Fruit fly (Drosophila melanogaster) whole organism, embryonic: ENCODE data around the gene CG45073.
A peak's percentile ranks its signal among the peaks of the same experiment; 100 is the strongest.

Experiments used
- B-H1 ChIP-seq: fragments of 200-800 bp; sonication (Bioruptor generic); IDR thresholded peaks from 3 replicates; pipeline ENCODE4 v1.3.6; 2022; ENCODE audit warnings: missing biosample characterization, missing genetic modification characterization
- BtbVII ChIP-seq: fragments of 200-800 bp; sonication (Bioruptor generic); optimal IDR thresholded peaks from 3 replicates; lab custom pipeline; 2017; ENCODE audit warnings: missing biosample characterization, mild to moderate bottlenecking, missing genetic modification characterization
- Bteb2 ChIP-seq: fragments of 200-800 bp; sonication (Bioruptor generic); optimal IDR thresholded peaks from 2 replicates; lab custom pipeline; 2016; ENCODE audit warnings: missing biosample characterization, missing genetic modification characterization
- CG10959 ChIP-seq: fragments of 200-800 bp; sonication (Bioruptor generic); IDR thresholded peaks from 2 replicates; pipeline ENCODE4 v1.3.6; 2022; ENCODE audit warnings: missing biosample characterization, missing genetic modification characterization
- CG11560 ChIP-seq: fragments of 200-800 bp; sonication (Bioruptor generic); IDR thresholded peaks from 3 replicates; pipeline ENCODE4 v1.3.6; 2022; ENCODE audit warnings: missing biosample characterization, missing genetic modification characterization
- CG12155 ChIP-seq: fragments of 200-800 bp; sonication (Bioruptor generic); optimal IDR thresholded peaks from 3 replicates; lab custom pipeline; 2016; ENCODE audit warnings: missing biosample characterization, missing genetic modification characterization
- CG12659 ChIP-seq: fragments of 200-800 bp; sonication (Bioruptor generic); optimal IDR thresholded peaks from 3 replicates; lab custom pipeline; 2017; ENCODE audit warnings: mild to moderate bottlenecking, missing biosample characterization, missing genetic modification reagents, missing genetic modification characterization
- CG13894 ChIP-seq: fragments of 200-800 bp; sonication (Bioruptor generic); optimal IDR thresholded peaks from 3 replicates; lab custom pipeline; 2018; ENCODE audit warnings: missing biosample characterization, mild to moderate bottlenecking, missing genetic modification characterization, moderate library complexity
- CG17359 ChIP-seq: fragments of 200-800 bp; sonication (Bioruptor generic); optimal IDR thresholded peaks from 3 replicates; lab custom pipeline; 2018; ENCODE audit warnings: missing biosample characterization, mild to moderate bottlenecking, missing genetic modification characterization, moderate library complexity
- CG18011 ChIP-seq: fragments of 200-800 bp; sonication (Bioruptor generic); optimal IDR thresholded peaks from 2 replicates; lab custom pipeline; 2017; ENCODE audit warnings: missing biosample characterization, missing genetic modification characterization, mild to moderate bottlenecking, moderate library complexity, missing genotype
- CG18619 ChIP-seq: fragments of 200-800 bp; sonication (Bioruptor generic); optimal IDR thresholded peaks from 3 replicates; lab custom pipeline; 2017; ENCODE audit warnings: missing biosample characterization, mild to moderate bottlenecking, missing genetic modification characterization
- CG2202 ChIP-seq: fragments of 200-800 bp; sonication (Bioruptor generic); optimal IDR thresholded peaks from 2 replicates; lab custom pipeline; 2018; ENCODE audit warnings: missing biosample characterization, mild to moderate bottlenecking, missing genetic modification characterization
- CG34422 ChIP-seq: fragments of 200-800 bp; sonication (Bioruptor generic); IDR thresholded peaks from 3 replicates; pipeline ENCODE4 v1.3.6; 2022; ENCODE audit warnings: missing biosample characterization, missing genetic modification characterization
- CG3726 ChIP-seq: fragments of 200-800 bp; sonication (Bioruptor generic); IDR thresholded peaks from 3 replicates; pipeline ENCODE4, ENCODE4 v1.3.6; 2022; ENCODE audit warnings: missing biosample characterization, missing genetic modification characterization
- CG6175 ChIP-seq: fragments of 200-800 bp; sonication (Bioruptor generic); IDR thresholded peaks from 3 replicates; pipeline ENCODE4 v1.3.6; 2022; ENCODE audit warnings: missing biosample characterization, missing genetic modification characterization
- CG6272 ChIP-seq: fragments of 200-800 bp; sonication (Bioruptor generic); IDR thresholded peaks from 2 replicates; pipeline ENCODE4 v1.3.6; 2022; ENCODE audit warnings: missing biosample characterization, missing genetic modification characterization
- CG9437 ChIP-seq: fragments of 200-800 bp; sonication (Bioruptor generic); optimal IDR thresholded peaks from 2 replicates; lab custom pipeline; 2018; ENCODE audit warnings: missing biosample characterization, mild to moderate bottlenecking, missing genetic modification characterization
- Camta ChIP-seq: fragments of 200-800 bp; sonication (Bioruptor generic); optimal IDR thresholded peaks from 2 replicates; lab custom pipeline; 2016; ENCODE audit warnings: missing biosample characterization, missing genetic modification characterization
- CoRest ChIP-seq: fragments of 200-800 bp; sonication (Bioruptor generic); optimal IDR thresholded peaks from 3 replicates; lab custom pipeline; 2018; ENCODE audit warnings: missing biosample characterization, mild to moderate bottlenecking, missing genetic modification characterization, moderate library complexity
- D19B ChIP-seq: fragments of 200-800 bp; sonication (Bioruptor generic); optimal IDR thresholded peaks from 2 replicates; lab custom pipeline; 2017; ENCODE audit warnings: missing biosample characterization, mild to moderate bottlenecking, missing genetic modification characterization
- Deaf1 ChIP-seq: fragments of 200-800 bp; optimal IDR thresholded peaks from 3 replicates; lab custom pipeline; 2019; ENCODE audit warnings: missing biosample characterization, mild to moderate bottlenecking, missing genetic modification characterization, moderate library complexity
- Dek ChIP-seq: fragments of 200-800 bp; sonication (Bioruptor generic); optimal IDR thresholded peaks from 3 replicates; lab custom pipeline; 2019; ENCODE audit warnings: missing biosample characterization, mild to moderate bottlenecking, missing genetic modification characterization, moderate library complexity
- ERR ChIP-seq: fragments of 200-800 bp; sonication (Bioruptor generic); optimal IDR thresholded peaks from 2 replicates; lab custom pipeline; 2016; ENCODE audit warnings: missing biosample characterization, missing genetic modification characterization
- Elba2 ChIP-seq: fragments of 200-800 bp; sonication (Bioruptor generic); optimal IDR thresholded peaks from 3 replicates; lab custom pipeline; 2016; ENCODE audit warnings: missing biosample characterization, missing genetic modification characterization
- HLH4C ChIP-seq: fragments of 200-800 bp; sonication (Bioruptor generic); IDR thresholded peaks from 3 replicates; pipeline ENCODE4 v1.3.6; 2022; ENCODE audit warnings: missing biosample characterization, missing genetic modification characterization; ENCODE audit not compliant: partially characterized antibody
- HLHmδ ChIP-seq: fragments of 200-800 bp; sonication (Bioruptor generic); optimal IDR thresholded peaks from 2 replicates; lab custom pipeline; 2018; ENCODE audit warnings: missing biosample characterization, mild to moderate bottlenecking, missing genetic modification characterization, moderate library complexity
- Kr ChIP-seq: fragments of 200-800 bp; sonication (Bioruptor generic); optimal IDR thresholded peaks from 2 replicates; lab custom pipeline; 2017; ENCODE audit warnings: missing biosample characterization, mild to moderate bottlenecking, missing genetic modification characterization
- Meics ChIP-seq: fragments of 200-800 bp; sonication (Bioruptor generic); optimal IDR thresholded peaks from 2 replicates; lab custom pipeline; 2017; ENCODE audit warnings: missing biosample characterization, mild to moderate bottlenecking, missing genetic modification characterization
- Mes4 ChIP-seq: fragments of 200-800 bp; sonication (Bioruptor generic); optimal IDR thresholded peaks from 2 replicates; lab custom pipeline; 2016; ENCODE audit warnings: missing biosample characterization, missing genetic modification characterization
- Rx ChIP-seq: fragments of 200-800 bp; sonication (Bioruptor generic); IDR thresholded peaks from 2 replicates; pipeline ENCODE4 v1.3.6; 2022; ENCODE audit warnings: missing biosample characterization, missing genetic modification characterization
- Sox100B ChIP-seq: fragments of 200-800 bp; sonication (Bioruptor generic); optimal IDR thresholded peaks from 3 replicates; lab custom pipeline; 2018; ENCODE audit warnings: missing biosample characterization, mild to moderate bottlenecking, missing genetic modification characterization
- bbx ChIP-seq: fragments of 200-800 bp; sonication (Bioruptor generic); IDR thresholded peaks from 2 replicates; pipeline ENCODE4 v1.3.6; 2022; ENCODE audit warnings: missing biosample characterization, missing genetic modification characterization; ENCODE audit not compliant: partially characterized antibody
- bcd ChIP-seq: fragments of 200-800 bp; sonication (Bioruptor generic); optimal IDR thresholded peaks from 2 replicates; lab custom pipeline; 2017; ENCODE audit warnings: missing biosample characterization, mild to moderate bottlenecking, missing genetic modification characterization
- chm ChIP-seq: fragments of 200-800 bp; sonication (Bioruptor generic); IDR thresholded peaks from 2 replicates; pipeline ENCODE4 v1.3.6; 2022; ENCODE audit warnings: missing biosample characterization, missing genetic modification characterization
- exex ChIP-seq: fragments of 200-800 bp; sonication (Bioruptor generic); optimal IDR thresholded peaks from 4 replicates; lab custom pipeline; 2018; ENCODE audit warnings: missing biosample characterization, mild to moderate bottlenecking, missing genetic modification characterization, moderate library complexity
- fd3F ChIP-seq: fragments of 200-800 bp; sonication (Bioruptor generic); optimal IDR thresholded peaks from 2 replicates; lab custom pipeline; 2018; ENCODE audit warnings: missing biosample characterization, mild to moderate bottlenecking, missing genetic modification characterization, moderate library complexity
- ftz-f1 ChIP-seq: fragments of 200-800 bp; sonication (Bioruptor generic); optimal IDR thresholded peaks from 2 replicates; lab custom pipeline; 2016; ENCODE audit warnings: missing biosample characterization, missing genetic modification characterization
- gcm2 ChIP-seq: fragments of 200-800 bp; sonication (Bioruptor generic); optimal IDR thresholded peaks from 2 replicates; lab custom pipeline; 2016; ENCODE audit warnings: missing biosample characterization, missing genetic modification characterization
- ham ChIP-seq: fragments of 200-800 bp; sonication (Bioruptor generic); IDR thresholded peaks from 2 replicates; pipeline ENCODE4 v1.3.6; 2022; ENCODE audit warnings: missing biosample characterization, missing genetic modification characterization
- hth ChIP-seq: fragments of >200 bp; optimal IDR thresholded peaks from 2 replicates; lab custom pipeline; 2017; ENCODE audit warnings: inconsistent platforms
- jumu ChIP-seq: fragments of 200-800 bp; sonication (Bioruptor generic); optimal IDR thresholded peaks from 3 replicates; lab custom pipeline; 2016; ENCODE audit warnings: missing biosample characterization, missing genetic modification characterization
- maf-S ChIP-seq: fragments of 200-800 bp; sonication (Bioruptor generic); optimal IDR thresholded peaks from 2 replicates; lab custom pipeline; 2016; ENCODE audit warnings: missing biosample characterization, missing genetic modification characterization
- pan ChIP-seq, 4 experiments: fragments of >200 bp in 3 of 4; fragments of 200-800 bp in 1 of 4; sonication (Bioruptor generic) in 1 of 4; optimal IDR thresholded peaks in 3 of 4; IDR thresholded peaks in 1 of 4; 2 replicates each; pipeline versions ENCODE4 v1.3.6 to Lab custom; 2017 to 2022; ENCODE audit warnings: missing biosample characterization in 2 of 4, missing genetic modification characterization in 2 of 4, mixed read lengths in 1 of 4
- peb ChIP-seq: fragments of 200-800 bp; sonication (Bioruptor generic); IDR thresholded peaks from 2 replicates; pipeline ENCODE4 v1.3.6; 2022; ENCODE audit warnings: missing biosample characterization, missing genetic modification characterization
- pnt ChIP-seq: fragments of 200-800 bp; sonication (Bioruptor generic); optimal IDR thresholded peaks from 3 replicates; lab custom pipeline; 2016; ENCODE audit warnings: missing biosample characterization, missing genetic modification characterization
- sens ChIP-seq: fragments of 200-800 bp; sonication (Bioruptor generic); peaks from one replicate; lab custom pipeline; 2016; ENCODE audit warnings: missing biosample characterization, missing genetic modification characterization
- tap ChIP-seq: fragments of 200-800 bp; optimal IDR thresholded peaks from 3 replicates; lab custom pipeline; 2019; ENCODE audit warnings: missing biosample characterization, mild to moderate bottlenecking, missing genetic modification characterization, moderate library complexity
- tna ChIP-seq: fragments of 200-800 bp; sonication (Bioruptor generic); IDR thresholded peaks from 2 replicates; pipeline ENCODE4 v1.3.6; 2022; ENCODE audit warnings: missing biosample characterization, missing genetic modification characterization; ENCODE audit not compliant: partially characterized antibody
- wdn ChIP-seq: fragments of 200-800 bp; sonication (Bioruptor generic); IDR thresholded peaks from 2 replicates; pipeline ENCODE4 v1.3.6; 2022; ENCODE audit warnings: missing biosample characterization, missing genetic modification characterization
- yki ChIP-seq: fragments of >200 bp; optimal IDR thresholded peaks from 3 replicates; lab custom pipeline; 2018
- zfh2 ChIP-seq: fragments of 200-800 bp; sonication (Bioruptor generic); optimal IDR thresholded peaks from 2 replicates; lab custom pipeline; 2016; ENCODE audit warnings: missing biosample characterization, missing genetic modification characterization

CG45073 gene

DNA sequence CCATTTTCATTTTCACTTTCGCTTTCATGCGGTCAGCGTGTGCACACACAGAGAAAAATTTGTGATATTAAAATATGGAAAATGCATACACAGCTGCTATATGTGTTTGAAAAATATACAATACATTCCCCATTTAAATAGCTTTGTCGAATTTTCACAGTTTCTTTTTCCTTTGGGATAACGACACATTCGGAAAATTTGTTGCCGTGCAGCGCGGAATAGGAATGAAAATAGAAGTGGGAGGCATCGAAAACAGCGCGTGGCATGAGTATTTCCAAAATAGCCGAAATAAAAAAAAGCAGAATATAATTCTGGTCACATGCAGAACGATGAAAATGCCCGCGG lies 31.9 kb downstream of the CG45073 start (continued):
- TF ChIP-seq CG17359 (peak; percentile 89), Mes4 (peak; percentile 74), CG2202 (tag; lab: Kevin White, UChicago) (peak; percentile 59), ftz-f1 (peak; percentile 37), HLH4C (no peak), peb (GFP tag; lab: Robert Waterston, UW) (peak; percentile 77), CG18619 (GFP tag; lab: Kevin White, UChicago) (peak; percentile 80), CG18011 (GFP tag; lab: Kevin White, UChicago) (peak; percentile 52), CG12155 (peak; percentile 83), CoRest (tag; lab: Kevin White, UChicago) (peak; percentile 87), BtbVII (peak; percentile 74), yki (lab: Kevin White, UChicago) (no peak), Camta (GFP tag; lab: Kevin White, UChicago) (peak; percentile 86), CG13894 (tag; lab: Kevin White, UChicago) (peak; percentile 80), Rx (peak; percentile 74), B-H1 (GFP tag; lab: Robert Waterston, UW) (peak; percentile 67; the same call in 2 of the 3 replicates), CG34422 (GFP tag; lab: Robert Waterston, UW) (peak; percentile 90), HLHmδ (GFP tag; lab: Kevin White, UChicago) (no peak), Dek (tag; lab: Kevin White, UChicago) (peak; percentile 79), pan (optimal IDR thresholded peaks at IDR 0.05; lab: Kevin White, UChicago) (no peak), pan (GFP tag; optimal IDR thresholded peaks at IDR 0.05 in 1 of 2, IDR thresholded peaks at IDR 0.05 in 1 of 2) (peak in 1 of 2 experiments; percentile 86), fd3F (peak; percentile 83), chm (GFP tag; lab: Robert Waterston, UW) (peak; percentile 87), Elba2 (no peak), Meics (GFP tag; lab: Kevin White, UChicago) (peak; percentile 89), pnt (peak; percentile 84), Deaf1 (tag; lab: Kevin White, UChicago) (peak; percentile 49), ERR (GFP tag; lab: Kevin White, UChicago) (peak; percentile 84), CG6175 (GFP tag; lab: Robert Waterston, UW) (peak; percentile 81; the same call in 2 of the 3 replicates), hth (lab: Kevin White, UChicago) (no peak), Sox100B (peak; percentile 69), maf-S (GFP tag; lab: Kevin White, UChicago) (peak; percentile 88), sens (GFP tag; lab: Kevin White, UChicago) (peak; percentile 95), CG11560 (tag; lab: Robert Waterston, UW) (peak; percentile 73; the same call in 2 of the 3 replicates), exex (tag; lab: Kevin White, UChicago) (peak; percentile 48), zfh2 (GFP tag; lab: Kevin White, UChicago) (peak; percentile 84), jumu (peak; percentile 83), wdn (peak; percentile 86), ham (GFP tag; lab: Robert Waterston, UW) (peak; percentile 80; the same call in 1 of the 2 replicates), bcd (GFP tag; lab: Kevin White, UChicago) (peak; percentile 84), tap (peak; percentile 84), bbx (GFP tag; lab: Robert Waterston, UW) (no peak), Kr (no peak), CG3726 (peak; percentile 75; the same call in 2 of the 3 replicates), D19B (GFP tag; lab: Kevin White, UChicago) (peak; percentile 21), CG10959 (peak; percentile 81), tna (no peak), CG12659 (GFP tag; lab: Kevin White, UChicago) (peak; percentile 87), CG9437 (GFP tag; lab: Kevin White, UChicago) (peak; percentile 61), Bteb2 (GFP tag; lab: Kevin White, UChicago) (peak; percentile 77), gcm2 (peak; percentile 60), CG6272 (GFP tag; lab: Robert Waterston, UW) (peak; percentile 74)
